Worm (Caenorhabditis elegans) whole organism, dauer: ENCODE results near the gene H14N18.4.
"Not testable (repeated sequence)": the region's sequence is repeated elsewhere in the genome, so short reads cannot be mapped to it uniquely, and the experiment has no call there.

Source experiments
- unc-62 ChIP-seq: sonication (generic microtip); optimal IDR thresholded peaks from 2 replicates; lab custom pipeline; 2017; ENCODE audit warnings: missing biosample characterization, missing genetic modification reagents, missing genetic modification characterization

H14N18.4 gene

DNA sequence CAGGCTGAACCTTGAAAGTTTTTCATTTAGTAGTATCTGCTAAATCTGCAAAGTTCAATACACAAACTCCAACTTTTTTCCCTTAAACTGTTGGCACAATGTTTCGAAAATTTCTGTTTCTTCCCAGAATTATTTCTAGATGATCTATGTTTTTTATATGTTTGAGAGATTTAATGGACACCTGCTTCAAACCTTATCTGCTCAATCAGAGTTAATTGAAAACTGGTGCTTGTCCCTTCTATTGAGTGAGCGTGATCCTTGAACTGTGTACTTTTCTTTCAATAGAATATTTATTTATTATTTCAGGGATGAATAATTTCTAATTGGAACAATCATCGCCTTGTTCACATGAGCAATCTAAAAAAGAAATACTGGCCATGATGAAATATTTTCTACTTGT lies 30.0 kb downstream of the H14N18.4 start, which contains the start of gene frpr-13:
frpr-13 (plus strand) TSS at position 301 of the 400 bp plus-strand sequence.
- no peak for TF ChIP-seq unc-62 (GFP tag; lab: Kevin White, UChicago)

DNA sequence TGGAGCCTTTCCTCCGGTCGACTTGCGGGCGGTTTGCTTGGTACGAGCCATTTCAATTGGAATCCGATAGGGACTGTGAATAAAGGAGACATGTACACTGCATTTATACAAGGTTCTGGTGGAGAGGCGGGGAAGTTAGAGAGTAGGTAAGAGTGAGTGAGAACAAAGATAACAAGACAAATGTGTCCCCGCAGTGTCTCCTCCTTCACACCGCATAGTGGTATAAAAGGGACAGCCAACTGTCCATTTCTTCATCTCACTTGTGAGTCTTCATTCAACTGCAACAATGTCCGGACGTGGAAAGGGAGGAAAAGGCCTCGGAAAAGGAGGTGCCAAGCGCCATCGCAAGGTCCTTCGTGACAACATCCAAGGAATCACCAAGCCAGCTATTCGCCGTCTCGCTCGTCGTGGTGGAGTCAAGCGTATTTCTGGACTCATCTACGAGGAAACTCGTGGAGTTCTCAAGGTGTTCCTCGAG lies 30.8 kb downstream of the H14N18.4 start, which contains the start of the genes his-17 and his-18:
his-17 (minus strand) TSS at position 51 of the 478 bp plus-strand sequence.
his-18 (plus strand) TSS at position 287 of the 478 bp plus-strand sequence.
- TF ChIP-seq unc-62 (GFP tag; lab: Kevin White, UChicago): not testable (repeated sequence)
